Worm (Caenorhabditis elegans) whole organism, L1 larva: Measurements from ENCODE around the gene ZK1098.12.

ENCODE experiments used
- C34B4.2 ChIP-seq: sonication (generic microtip); optimal IDR thresholded peaks from 2 replicates; lab custom pipeline; 2017; ENCODE audit warnings: mild to moderate bottlenecking, missing genetic modification characterization, missing compliant biosample characterization
- F16B12.6 ChIP-seq: fragments of 150-350 bp; optimal IDR thresholded peaks from 2 replicates; lab custom pipeline; 2014; ENCODE audit warnings: missing biosample characterization, missing genetic modification characterization
- aha-1 ChIP-seq: fragments of 150-350 bp; optimal IDR thresholded peaks from 2 replicates; lab custom pipeline; 2014; ENCODE audit warnings: missing biosample characterization, missing genetic modification characterization
- alr-1 ChIP-seq: fragments of 200-800 bp; sonication (Bioruptor generic); optimal IDR thresholded peaks from 2 replicates; lab custom pipeline; 2018; ENCODE audit warnings: borderline replicate concordance, mild to moderate bottlenecking, missing genetic modification characterization, missing compliant biosample characterization
- ama-1 ChIP-seq: fragments of 150-350 bp; optimal IDR thresholded peaks from 2 replicates; lab custom pipeline; 2014
- ceh-88 ChIP-seq: fragments of 200-800 bp; sonication (Bioruptor generic); IDR thresholded peaks from 2 replicates; pipeline ENCODE4 v1.3.6; 2022; ENCODE audit warnings: missing genetic modification characterization, missing compliant biosample characterization
- dsc-1 ChIP-seq: sonication (generic microtip); optimal IDR thresholded peaks from 2 replicates; lab custom pipeline; 2016; ENCODE audit warnings: mild to moderate bottlenecking, missing genetic modification characterization, missing compliant biosample characterization
- efl-1 ChIP-seq, 4 experiments: fragments of 150-350 bp; optimal IDR thresholded peaks in 3 of 4; peaks in 1 of 4; 1 replicate in 1 of 4; 2 replicates in 3 of 4; lab custom pipeline; 2014; ENCODE audit warnings: missing biosample characterization in 2 of 4, missing genetic modification characterization in 2 of 4, missing genetic modification reagents in 2 of 4
- efl-3 ChIP-seq: fragments of 200-800 bp; sonication (Bioruptor generic); optimal IDR thresholded peaks from 2 replicates; lab custom pipeline; 2018; ENCODE audit warnings: mild to moderate bottlenecking, missing genetic modification characterization, missing compliant biosample characterization
- egl-27 ChIP-seq, 2 experiments: fragments of 150-350 bp in 1 of 2; sonication (generic microtip); optimal IDR thresholded peaks; 3 replicates each; lab custom pipeline; 2017 to 2018; ENCODE audit warnings: missing biosample characterization in 2 of 2, missing genetic modification characterization in 2 of 2, missing genetic modification reagents in 2 of 2
- elt-3 ChIP-seq, 6 experiments: fragments of 150-350 bp in 1 of 6; sonication (generic microtip); optimal IDR thresholded peaks; 2 replicates each; lab custom pipeline; 2017 to 2018; ENCODE audit warnings: missing biosample characterization in 6 of 6, missing genetic modification characterization in 6 of 6, inconsistent platforms in 1 of 6
- fkh-10 ChIP-seq: sonication (generic microtip); optimal IDR thresholded peaks from 2 replicates; lab custom pipeline; 2017; ENCODE audit warnings: missing biosample characterization, missing genetic modification reagents, missing genetic modification characterization
- fkh-4 ChIP-seq: sonication (generic microtip); optimal IDR thresholded peaks from 2 replicates; lab custom pipeline; 2016; ENCODE audit warnings: missing compliant biosample characterization, missing genetic modification characterization, borderline replicate concordance
- hlh-17 ChIP-seq: fragments of 200-800 bp; sonication (Bioruptor generic); optimal IDR thresholded peaks from 2 replicates; lab custom pipeline; 2018; ENCODE audit warnings: missing genetic modification characterization, mild to moderate bottlenecking, missing compliant biosample characterization, moderate library complexity, borderline replicate concordance
- hlh-4 ChIP-seq: sonication (generic microtip); optimal IDR thresholded peaks from 2 replicates; lab custom pipeline; 2016; ENCODE audit warnings: mild to moderate bottlenecking, missing genetic modification characterization, missing compliant biosample characterization
- hpl-2 ChIP-seq: fragments of 150-350 bp; optimal IDR thresholded peaks from 2 replicates; lab custom pipeline; 2014; ENCODE audit warnings: missing biosample characterization, missing genetic modification reagents, missing genetic modification characterization
- isw-1 ChIP-seq: fragments of 200-800 bp; sonication (Bioruptor generic); IDR thresholded peaks from 2 replicates; pipeline ENCODE4 v1.3.6; 2022; ENCODE audit warnings: missing genetic modification characterization, missing compliant biosample characterization
- lin-14 ChIP-seq: fragments of 200-800 bp; sonication (Bioruptor generic); optimal IDR thresholded peaks from 2 replicates; lab custom pipeline; 2018; ENCODE audit warnings: mild to moderate bottlenecking, missing genetic modification characterization, moderate library complexity, missing compliant biosample characterization
- lin-15B ChIP-seq: fragments of 150-350 bp; sonication (generic microtip); optimal IDR thresholded peaks from 3 replicates; lab custom pipeline; 2014; ENCODE audit warnings: missing biosample characterization, missing genetic modification characterization
- lin-39 ChIP-seq: fragments of 150-350 bp; optimal IDR thresholded peaks from 2 replicates; lab custom pipeline; 2014; ENCODE audit warnings: missing biosample characterization, missing genetic modification reagents, missing genetic modification characterization
- lsy-2 ChIP-seq, 2 experiments: fragments of 150-350 bp; optimal IDR thresholded peaks; 2 replicates each; lab custom pipeline; 2014; ENCODE audit warnings: missing biosample characterization in 2 of 2, missing genetic modification characterization in 2 of 2
- mab-9 ChIP-seq: fragments of 200-800 bp; sonication (Bioruptor generic); IDR thresholded peaks from 2 replicates; pipeline ENCODE4 v1.3.6; 2022; ENCODE audit warnings: missing genetic modification reagents, missing genetic modification characterization, missing compliant biosample characterization
- mdl-1 ChIP-seq, 2 experiments: fragments of 150-350 bp; optimal IDR thresholded peaks; 2 replicates each; lab custom pipeline; 2014 to 2017; ENCODE audit warnings: missing biosample characterization in 2 of 2, missing genetic modification characterization in 2 of 2, inconsistent platforms in 1 of 2
- mef-2 ChIP-seq: fragments of 150-350 bp; optimal IDR thresholded peaks from 2 replicates; lab custom pipeline; 2014; ENCODE audit warnings: missing biosample characterization, missing genetic modification characterization
- nhr-12 ChIP-seq: sonication (generic microtip); optimal IDR thresholded peaks from 2 replicates; lab custom pipeline; 2017; ENCODE audit warnings: missing biosample characterization, missing genetic modification characterization
- nhr-237 ChIP-seq: fragments of 150-350 bp; optimal IDR thresholded peaks from 2 replicates; lab custom pipeline; 2014; ENCODE audit warnings: missing biosample characterization, missing genetic modification characterization
- nhr-28 ChIP-seq: fragments of 150-350 bp; optimal IDR thresholded peaks from 2 replicates; lab custom pipeline; 2014; ENCODE audit warnings: missing biosample characterization, missing genetic modification characterization
- nhr-71 ChIP-seq: sonication (generic microtip); optimal IDR thresholded peaks from 2 replicates; lab custom pipeline; 2016; ENCODE audit warnings: mild to moderate bottlenecking, missing genetic modification characterization, moderate library complexity, missing compliant biosample characterization
- nhr-76 ChIP-seq: sonication (generic microtip); optimal IDR thresholded peaks from 2 replicates; lab custom pipeline; 2017; ENCODE audit warnings: missing biosample characterization, missing genetic modification characterization
- pag-3 ChIP-seq: sonication (generic microtip); optimal IDR thresholded peaks from 2 replicates; lab custom pipeline; 2017; ENCODE audit warnings: missing genetic modification characterization, mild to moderate bottlenecking, missing compliant biosample characterization, antibody characterized with exemption, borderline replicate concordance; ENCODE audit not compliant: insufficient read depth
- pax-3 ChIP-seq: fragments of 200-800 bp; sonication (Bioruptor generic); optimal IDR thresholded peaks from 2 replicates; lab custom pipeline; 2018; ENCODE audit warnings: mild to moderate bottlenecking, missing genetic modification characterization, moderate library complexity, missing compliant biosample characterization
- rnt-1 ChIP-seq: sonication (generic microtip); optimal IDR thresholded peaks from 2 replicates; lab custom pipeline; 2016; ENCODE audit warnings: mild to moderate bottlenecking, missing genetic modification characterization, moderate library complexity, missing compliant biosample characterization
- sptf-1 ChIP-seq: fragments of 150-350 bp; optimal IDR thresholded peaks from 2 replicates; lab custom pipeline; 2014; ENCODE audit warnings: missing biosample characterization, missing genetic modification characterization
- tbx-2 ChIP-seq: sonication (generic microtip); optimal IDR thresholded peaks from 2 replicates; lab custom pipeline; 2016; ENCODE audit warnings: missing genetic modification characterization, missing compliant biosample characterization
- unc-130 ChIP-seq: fragments of 150-350 bp; optimal IDR thresholded peaks from 2 replicates; lab custom pipeline; 2017; ENCODE audit warnings: missing biosample characterization, missing genetic modification characterization, inconsistent platforms
- unc-30 ChIP-seq: sonication (generic microtip); optimal IDR thresholded peaks from 2 replicates; lab custom pipeline; 2017; ENCODE audit warnings: missing biosample characterization, missing genetic modification characterization
- unc-62 ChIP-seq: fragments of 150-350 bp; optimal IDR thresholded peaks from 2 replicates; lab custom pipeline; 2014; ENCODE audit warnings: missing biosample characterization, missing genetic modification reagents, missing genetic modification characterization
- unc-98 ChIP-seq: fragments of 200-800 bp; sonication (Bioruptor generic); IDR thresholded peaks from 2 replicates; pipeline ENCODE4 v1.3.6; 2022; ENCODE audit warnings: missing genetic modification characterization, missing compliant biosample characterization
- vab-15 ChIP-seq: sonication (generic microtip); optimal IDR thresholded peaks from 2 replicates; lab custom pipeline; 2017; ENCODE audit warnings: missing genotype, mild to moderate bottlenecking, missing genetic modification characterization, missing compliant biosample characterization
- xbp-1 ChIP-seq: sonication (generic microtip); optimal IDR thresholded peaks from 2 replicates; lab custom pipeline; 2016; ENCODE audit warnings: missing genetic modification characterization, missing compliant biosample characterization
- zip-4 ChIP-seq: fragments of 200-800 bp; sonication (Bioruptor generic); optimal IDR thresholded peaks from 2 replicates; lab custom pipeline; 2018; ENCODE audit warnings: mild to moderate bottlenecking, missing genetic modification characterization, moderate library complexity, missing compliant biosample characterization
- ztf-11 ChIP-seq, 2 experiments: sonication (generic microtip); optimal IDR thresholded peaks; 2 replicates each; lab custom pipeline; 2016 to 2017; ENCODE audit warnings: missing genetic modification characterization in 2 of 2, missing biosample characterization in 1 of 2, missing compliant biosample characterization in 1 of 2

Gene ZK1098.12

DNA sequence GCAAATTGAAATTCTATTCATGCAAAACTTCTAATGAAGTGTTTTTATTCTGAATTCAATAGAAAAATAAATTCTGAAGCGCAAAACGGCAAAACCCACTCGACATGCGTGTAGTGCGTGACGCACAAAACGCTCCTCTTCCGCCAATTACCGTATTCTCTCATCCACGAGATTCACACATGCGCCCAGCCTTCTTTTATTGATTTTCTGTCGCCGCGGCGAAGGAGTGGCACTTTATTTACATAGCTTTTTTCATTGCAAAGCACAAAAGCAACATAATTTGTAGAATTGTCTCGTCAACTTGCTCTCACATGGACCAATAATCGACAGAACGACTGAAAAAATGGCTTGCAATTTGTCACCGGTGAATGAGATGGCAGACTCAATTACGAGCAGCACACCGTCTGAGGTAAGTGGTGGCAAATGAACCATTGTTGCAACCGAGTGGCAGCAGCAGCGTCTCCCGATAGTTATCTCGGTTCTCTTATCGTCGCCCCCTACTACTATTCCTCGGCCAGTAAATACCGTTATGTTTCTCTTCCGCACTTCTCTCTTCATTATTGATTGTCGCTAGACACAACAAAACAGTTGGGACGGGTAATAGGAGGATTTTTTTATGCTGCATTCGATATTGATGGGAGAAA lies 1.2 kb downstream of the ZK1098.12 start, which contains the start of gene unc-16 (continued):
- TF ChIP-seq lin-39 (peak; percentile 35), pag-3 (no peak), fkh-10 (GFP tag; lab: Kevin White, UChicago) (peak; percentile 65), ama-1 (lab: Kevin White, UChicago) (peak; percentile 83), unc-130 (tag; lab: Kevin White, UChicago) (peak; percentile 88), hlh-17 (GFP tag; lab: Kevin White, UChicago) (no peak), aha-1 (tag; lab: Kevin White, UChicago) (peak; percentile 67), efl-3 (peak; percentile 8), mab-9 (peak; percentile 69; the same call in 1 of the 2 replicates), nhr-71 (peak; percentile 95), dsc-1 (peak; percentile 89), ceh-88 (GFP tag; lab: Robert Waterston, UW) (peak; percentile 67), F16B12.6 (peak; percentile 69), nhr-237 (tag; lab: Kevin White, UChicago) (peak; percentile 64), nhr-76 (tag; lab: Kevin White, UChicago) (no peak), alr-1 (tag; lab: Kevin White, UChicago) (no peak), unc-98 (GFP tag; lab: Robert Waterston, UW) (no peak), efl-1 (optimal IDR thresholded peaks at IDR 0.05; lab: Kevin White, UChicago) (peak; percentile 85 to 88), efl-1 (GFP tag; optimal IDR thresholded peaks at IDR 0.05 in 1 of 2; lab: Kevin White, UChicago) (peak; percentile 82 to 98), unc-62 (no peak), mdl-1 (tag; optimal IDR thresholded peaks at IDR 0.05; lab: Kevin White, UChicago) (peak; percentile 48 to 98), tbx-2 (peak; percentile 93), lin-15B (tag; lab: Kevin White, UChicago) (peak; percentile 82), unc-30 (tag; lab: Kevin White, UChicago) (no peak), hpl-2 (GFP tag; lab: Kevin White, UChicago) (peak; percentile 7), nhr-12 (no peak), ztf-11 (tag; optimal IDR thresholded peaks at IDR 0.05; lab: Kevin White, UChicago) (peak in 1 of 2 experiments; percentile 78), zip-4 (peak; percentile 78), hlh-4 (tag; lab: Kevin White, UChicago) (no peak), mef-2 (tag; lab: Kevin White, UChicago) (peak; percentile 44), isw-1 (GFP tag; lab: Robert Waterston, UW) (peak; percentile 91), elt-3 (tag; optimal IDR thresholded peaks at IDR 0.05; lab: Kevin White, UChicago) (peak in 2 of 6 experiments; percentile 29 to 54), fkh-4 (tag; lab: Kevin White, UChicago) (peak; percentile 63), lsy-2 (tag; optimal IDR thresholded peaks at IDR 0.05; lab: Kevin White, UChicago) (peak; percentile 99 to 100), sptf-1 (no peak), xbp-1 (tag; lab: Kevin White, UChicago) (peak; percentile 90), nhr-28 (no peak), pax-3 (peak; percentile 69), vab-15 (no peak)

- no peak for TF ChIP-seq alr-1 (tag; lab: Kevin White, UChicago)
- no peak for TF ChIP-seq nhr-237 (tag; lab: Kevin White, UChicago)
- TF ChIP-seq rnt-1, result no peak
- TF ChIP-seq zip-4, result no peak
- TF ChIP-seq lin-14 (GFP tag; lab: Kevin White, UChicago), result no peak
- TF ChIP-seq unc-130 (tag; lab: Kevin White, UChicago), result no peak
- no peak for TF ChIP-seq ceh-88 (GFP tag; lab: Robert Waterston, UW)
- no peak for TF ChIP-seq C34B4.2 (tag; lab: Kevin White, UChicago)
- no peak for TF ChIP-seq elt-3 (tag; optimal IDR thresholded peaks at IDR 0.05; lab: Kevin White, UChicago)
- no peak for TF ChIP-seq isw-1 (GFP tag; lab: Robert Waterston, UW)
- TF ChIP-seq egl-27 (tag; optimal IDR thresholded peaks at IDR 0.05; lab: Kevin White, UChicago), result no peak
- TF ChIP-seq vab-15, result no peak
Observed at ce11 chrIII:9556300-9556699, 11.4 kb downstream of the ZK1098.12 start, which contains the start of gene ZK1098.11. TSS of gene ZK1098.11 (plus strand) at chrIII:9556600.
